Worm (Caenorhabditis elegans) whole organism, mixed stage, embryonic: Measurements from ENCODE around the gene glb-11.

Source experiments
- ceh-43 ChIP-seq: fragments of 200-800 bp; sonication (Bioruptor generic); optimal IDR thresholded peaks from 2 replicates; lab custom pipeline; 2018; ENCODE audit warnings: mild to moderate bottlenecking, missing genetic modification characterization, moderate library complexity, missing compliant biosample characterization
- ces-1 ChIP-seq: fragments of 150-350 bp; optimal IDR thresholded peaks from 2 replicates; lab custom pipeline; 2014; ENCODE audit warnings: missing biosample characterization, missing genetic modification reagents, missing genetic modification characterization
- drap-1 ChIP-seq: fragments of 200-800 bp; sonication (Bioruptor generic); optimal IDR thresholded peaks from 3 replicates; lab custom pipeline; 2018; ENCODE audit warnings: mild to moderate bottlenecking, missing genetic modification characterization, missing compliant biosample characterization
- elt-1 ChIP-seq: sonication (generic microtip); optimal IDR thresholded peaks from 2 replicates; lab custom pipeline; 2017; ENCODE audit warnings: missing genetic modification characterization, mild to moderate bottlenecking, missing compliant biosample characterization, antibody characterized with exemption, moderate library complexity, borderline replicate concordance; ENCODE audit not compliant: insufficient read depth
- nhr-28 ChIP-seq: fragments of 150-350 bp; optimal IDR thresholded peaks from 2 replicates; lab custom pipeline; 2014; ENCODE audit warnings: missing biosample characterization, missing genetic modification characterization
- sem-2 ChIP-seq: fragments of 200-800 bp; sonication (Bioruptor generic); optimal IDR thresholded peaks from 2 replicates; lab custom pipeline; 2018; ENCODE audit warnings: mild to moderate bottlenecking, missing genetic modification characterization, missing compliant biosample characterization
- tbx-8 ChIP-seq: fragments of 200-800 bp; sonication (Bioruptor generic); optimal IDR thresholded peaks from 2 replicates; lab custom pipeline; 2018; ENCODE audit warnings: mild to moderate bottlenecking, missing genetic modification characterization, moderate library complexity, missing compliant biosample characterization
- unc-39 ChIP-seq: fragments of 150-350 bp; optimal IDR thresholded peaks from 2 replicates; lab custom pipeline; 2014; ENCODE audit warnings: missing biosample characterization, missing genetic modification characterization
- ztf-11 ChIP-seq: fragments of 150-350 bp; optimal IDR thresholded peaks from 2 replicates; lab custom pipeline; 2014; ENCODE audit warnings: missing biosample characterization, missing genetic modification characterization

DNA sequence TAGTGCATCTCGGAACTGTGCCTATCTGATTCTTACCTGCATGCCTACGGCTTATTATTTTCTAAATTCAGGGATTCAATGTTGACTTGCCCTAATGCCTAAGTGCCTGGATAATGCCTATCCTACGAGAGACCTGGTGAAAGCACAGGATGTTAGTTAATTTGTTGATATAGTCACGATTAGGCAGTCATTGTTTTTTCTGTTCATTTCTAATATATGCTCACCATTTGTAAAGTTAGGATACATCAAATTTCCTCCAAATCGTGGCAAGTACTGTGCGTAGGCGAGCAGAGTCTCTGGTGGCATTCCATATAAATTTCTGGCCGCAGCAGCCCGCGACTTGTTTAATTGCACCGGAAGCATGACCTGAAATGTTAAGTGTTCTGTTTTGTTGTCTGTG lies 25.8 kb downstream of the glb-11 start:
- TF ChIP-seq unc-39 (tag; lab: Kevin White, UChicago) (no peak), ztf-11 (no peak), elt-1 (tag; lab: Kevin White, UChicago) (no peak), drap-1 (GFP tag; lab: Kevin White, UChicago) (no peak), ceh-43 (GFP tag; lab: Kevin White, UChicago) (no peak), tbx-8 (GFP tag; lab: Kevin White, UChicago) (no peak), nhr-28 (no peak), ces-1 (GFP tag; lab: Kevin White, UChicago) (no peak), sem-2 (GFP tag; lab: Kevin White, UChicago) (no peak)
